Worm (Caenorhabditis elegans): ENCODE results near the gene K03H1.7.

Gene K03H1.7

ce11 chrIII:9929525-9929924 lies 17.7 kb upstream of the K03H1.7 start:
- TF ChIP-seq hmg-4 (GFP tag; optimal IDR thresholded peaks at IDR 0.05) (no peak), ama-1 (optimal IDR thresholded peaks at IDR 0.05) (no peak), pes-1 (GFP tag; IDR thresholded peaks at IDR 0.05) (no peak)

DNA sequence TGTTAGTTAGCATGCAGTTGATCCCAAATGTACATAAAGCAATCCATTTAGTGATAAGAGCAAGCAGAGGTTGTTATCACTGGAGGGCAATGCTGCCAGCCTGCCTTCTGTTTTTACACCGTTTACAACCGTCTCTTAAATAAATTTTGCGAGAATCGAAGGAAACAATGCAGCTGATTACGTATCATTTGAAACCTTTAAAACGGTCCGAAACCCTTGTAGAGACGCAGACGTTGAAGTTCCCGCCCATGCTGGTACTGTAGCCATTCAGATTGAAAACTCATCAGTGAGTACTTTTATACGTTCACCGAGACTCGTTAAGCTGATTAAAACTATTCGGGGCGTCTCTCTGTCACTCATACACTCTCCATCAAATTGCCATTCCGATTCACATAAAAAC lies 16.8 kb upstream of the K03H1.7 start:
- TF ChIP-seq aly-1 (tag; optimal IDR thresholded peaks at IDR 0.05) (no peak), tbx-37 (GFP tag; conservative IDR thresholded peaks at IDR 0.05) (no peak), hnd-1 (tag; optimal IDR thresholded peaks at IDR 0.05) (no peak), ceh-13 (GFP tag; optimal IDR thresholded peaks at IDR 0.05) (no peak), F13C5.2 (tag; optimal IDR thresholded peaks at IDR 0.05) (no peak), ets-7 (tag; optimal IDR thresholded peaks at IDR 0.05) (no peak), hmg-4 (GFP tag; optimal IDR thresholded peaks at IDR 0.05) (no peak), B0310.2 (tag; optimal IDR thresholded peaks at IDR 0.05) (no peak), scrt-1 (GFP tag; IDR thresholded peaks at IDR 0.05) (no peak), flt-1 (GFP tag; IDR thresholded peaks at IDR 0.05) (no peak), pes-1 (GFP tag; IDR thresholded peaks at IDR 0.05) (no peak), tbx-11 (GFP tag; IDR thresholded peaks at IDR 0.05) (no peak), ceh-36 (tag; optimal IDR thresholded peaks at IDR 0.05) (no peak), sea-1 (GFP tag; conservative IDR thresholded peaks at IDR 0.05) (no peak), hmbx-1 (tag; optimal IDR thresholded peaks at IDR 0.05) (no peak), ama-1 (optimal IDR thresholded peaks at IDR 0.05) (no peak)

DNA sequence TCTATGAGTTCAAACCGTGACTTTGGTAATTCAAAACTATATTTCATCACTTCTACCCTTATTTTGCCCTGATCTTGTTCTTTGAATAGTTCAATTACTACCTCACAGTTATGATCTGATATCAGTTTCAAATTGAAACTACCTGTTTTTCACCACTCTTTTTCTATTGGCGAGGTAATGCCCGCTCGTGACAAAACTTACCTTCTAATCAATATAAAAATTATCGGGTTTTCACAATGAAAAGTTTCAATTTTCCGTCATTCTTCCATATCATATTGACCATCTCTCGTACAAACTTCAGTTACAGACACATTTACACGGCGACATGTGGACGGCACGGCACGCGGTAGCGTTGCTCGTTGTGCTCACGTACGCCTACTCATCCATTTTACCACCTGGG lies 15.1 kb upstream of the K03H1.7 start, which contains the start of gene dec-7:
TSS of gene dec-7 (plus strand) at position 308 of the 400 bp plus-strand sequence.
- TF ChIP-seq F13C5.2 (tag; optimal IDR thresholded peaks at IDR 0.05) (no peak), ets-7 (tag; optimal IDR thresholded peaks at IDR 0.05) (no peak), scrt-1 (GFP tag; IDR thresholded peaks at IDR 0.05) (no peak), tbx-11 (GFP tag; IDR thresholded peaks at IDR 0.05) (no peak), hmbx-1 (tag; optimal IDR thresholded peaks at IDR 0.05) (no peak), ceh-13 (GFP tag; optimal IDR thresholded peaks at IDR 0.05) (no peak), B0310.2 (tag; optimal IDR thresholded peaks at IDR 0.05) (no peak), aly-1 (tag; optimal IDR thresholded peaks at IDR 0.05) (no peak), hmg-4 (GFP tag; optimal IDR thresholded peaks at IDR 0.05) (no peak), flt-1 (GFP tag; IDR thresholded peaks at IDR 0.05) (no peak), tbx-37 (GFP tag; conservative IDR thresholded peaks at IDR 0.05) (no peak), sea-1 (GFP tag; conservative IDR thresholded peaks at IDR 0.05) (no peak), ama-1 (optimal IDR thresholded peaks at IDR 0.05) (no peak), hnd-1 (tag; optimal IDR thresholded peaks at IDR 0.05) (no peak)

- TF ChIP-seq ets-7 (tag; optimal IDR thresholded peaks at IDR 0.05): no peak
- TF ChIP-seq F13C5.2 (tag; optimal IDR thresholded peaks at IDR 0.05): no peak
- no peak for TF ChIP-seq pes-1 (GFP tag; IDR thresholded peaks at IDR 0.05)
- no peak for TF ChIP-seq ceh-36 (tag; optimal IDR thresholded peaks at IDR 0.05)
- no peak for TF ChIP-seq aly-1 (tag; optimal IDR thresholded peaks at IDR 0.05)
- no peak for TF ChIP-seq tbx-11 (GFP tag; IDR thresholded peaks at IDR 0.05)
- no peak for TF ChIP-seq hmbx-1 (tag; optimal IDR thresholded peaks at IDR 0.05)
- no peak for TF ChIP-seq hnd-1 (tag; optimal IDR thresholded peaks at IDR 0.05)
- no peak for TF ChIP-seq scrt-1 (GFP tag; IDR thresholded peaks at IDR 0.05)
- no peak for TF ChIP-seq ceh-13 (GFP tag; optimal IDR thresholded peaks at IDR 0.05)
- no peak for TF ChIP-seq sea-1 (GFP tag; conservative IDR thresholded peaks at IDR 0.05)
- TF ChIP-seq ama-1 (optimal IDR thresholded peaks at IDR 0.05): no peak
- no peak for TF ChIP-seq tra-4 (tag; optimal IDR thresholded peaks at IDR 0.05)
- no peak for TF ChIP-seq B0310.2 (tag; optimal IDR thresholded peaks at IDR 0.05)
- TF ChIP-seq tbx-37 (GFP tag; conservative IDR thresholded peaks at IDR 0.05): no peak
- TF ChIP-seq hmg-4 (GFP tag; optimal IDR thresholded peaks at IDR 0.05): no peak
- no peak for TF ChIP-seq flt-1 (GFP tag; IDR thresholded peaks at IDR 0.05)
Measured at ce11 chrIII:9941020-9941674, 6.1 kb upstream of the K03H1.7 start, which contains the start of the genes K03H1.9 and K03H1.12. TSS of gene K03H1.9 (minus strand) at chrIII:9941490. TSS of gene K03H1.12 (plus strand) at chrIII:9941624.

DNA sequence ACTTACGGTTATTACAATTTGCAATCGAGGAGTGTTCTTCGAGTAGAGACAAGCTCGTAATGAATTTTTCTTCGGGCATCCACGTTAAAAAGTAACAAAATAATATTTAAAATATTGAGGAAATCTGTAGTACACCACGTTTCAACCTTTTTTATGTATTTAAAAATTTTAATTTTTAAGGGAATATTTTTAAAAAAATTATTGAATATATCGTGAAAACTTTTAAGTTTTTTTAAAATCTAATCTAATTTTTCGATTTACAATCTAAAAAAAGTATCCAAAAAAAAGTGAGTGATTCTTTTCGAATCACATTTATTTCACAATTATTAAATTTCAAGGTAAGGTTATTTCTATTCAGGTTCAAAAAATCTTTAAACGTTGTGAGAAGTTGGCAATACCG lies 2.5 kb upstream of the K03H1.7 start, which contains the start of gene gln-2:
TSS of gene gln-2 (minus strand) at position 101 of the 400 bp plus-strand sequence.
- TF ChIP-seq tbx-37 (GFP tag; conservative IDR thresholded peaks at IDR 0.05): no peak
- no peak for TF ChIP-seq hnd-1 (tag; optimal IDR thresholded peaks at IDR 0.05)
- no peak for TF ChIP-seq hmbx-1 (tag; optimal IDR thresholded peaks at IDR 0.05)
- TF ChIP-seq F13C5.2 (tag; optimal IDR thresholded peaks at IDR 0.05): no peak

DNA sequence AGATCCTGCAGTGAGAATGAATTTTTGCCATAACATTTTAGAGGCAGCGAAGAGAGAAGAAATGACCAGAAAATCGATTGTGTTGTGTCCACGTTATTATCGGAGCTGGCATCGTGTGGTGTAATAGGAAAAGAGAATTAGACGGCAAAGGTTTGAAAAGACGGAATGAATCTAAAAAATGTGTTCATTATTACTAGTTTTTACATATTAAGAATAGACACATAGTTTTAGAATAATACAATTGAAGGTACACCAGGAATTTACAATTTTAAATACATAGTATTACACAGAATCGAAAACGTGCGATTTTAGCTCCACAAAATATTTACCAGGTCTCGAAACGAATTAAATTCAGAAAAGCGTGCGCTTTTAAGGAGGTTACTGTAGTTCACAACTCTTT lies 3.0 kb downstream of the K03H1.7 start, which contains the start of gene K03H1.13:
TSS of gene K03H1.13 (minus strand) at position 101 of the 400 bp plus-strand sequence.
- no peak for TF ChIP-seq F13C5.2 (tag; optimal IDR thresholded peaks at IDR 0.05)
- TF ChIP-seq ama-1 (optimal IDR thresholded peaks at IDR 0.05): no peak
- no peak for TF ChIP-seq scrt-1 (GFP tag; IDR thresholded peaks at IDR 0.05)
- no peak for TF ChIP-seq hmbx-1 (tag; optimal IDR thresholded peaks at IDR 0.05)
- TF ChIP-seq tra-4 (tag; optimal IDR thresholded peaks at IDR 0.05): no peak
- no peak for TF ChIP-seq tbx-37 (GFP tag; conservative IDR thresholded peaks at IDR 0.05)
- no peak for TF ChIP-seq tbx-11 (GFP tag; IDR thresholded peaks at IDR 0.05)
- no peak for TF ChIP-seq aly-1 (tag; optimal IDR thresholded peaks at IDR 0.05)
- TF ChIP-seq pes-1 (GFP tag; IDR thresholded peaks at IDR 0.05): no peak
- no peak for TF ChIP-seq hnd-1 (tag; optimal IDR thresholded peaks at IDR 0.05)
- TF ChIP-seq B0310.2 (tag; optimal IDR thresholded peaks at IDR 0.05): no peak
- TF ChIP-seq ets-7 (tag; optimal IDR thresholded peaks at IDR 0.05): no peak

- no peak for TF ChIP-seq hmbx-1 (tag; optimal IDR thresholded peaks at IDR 0.05)
- TF ChIP-seq tbx-11 (GFP tag; IDR thresholded peaks at IDR 0.05): no peak
- TF ChIP-seq scrt-1 (GFP tag; IDR thresholded peaks at IDR 0.05): no peak
- no peak for TF ChIP-seq hnd-1 (tag; optimal IDR thresholded peaks at IDR 0.05)
- no peak for TF ChIP-seq B0310.2 (tag; optimal IDR thresholded peaks at IDR 0.05)
- TF ChIP-seq ama-1 (optimal IDR thresholded peaks at IDR 0.05): no peak
- TF ChIP-seq ceh-13 (GFP tag; optimal IDR thresholded peaks at IDR 0.05): no peak
- TF ChIP-seq tbx-37 (GFP tag; conservative IDR thresholded peaks at IDR 0.05): no peak
- no peak for TF ChIP-seq aly-1 (tag; optimal IDR thresholded peaks at IDR 0.05)
- TF ChIP-seq sea-1 (GFP tag; conservative IDR thresholded peaks at IDR 0.05): no peak
- no peak for TF ChIP-seq flt-1 (GFP tag; IDR thresholded peaks at IDR 0.05)
- TF ChIP-seq F13C5.2 (tag; optimal IDR thresholded peaks at IDR 0.05): no peak
- no peak for TF ChIP-seq pes-1 (GFP tag; IDR thresholded peaks at IDR 0.05)
- no peak for TF ChIP-seq hmg-4 (GFP tag; optimal IDR thresholded peaks at IDR 0.05)
- TF ChIP-seq ceh-36 (tag; optimal IDR thresholded peaks at IDR 0.05): no peak
- TF ChIP-seq ets-7 (tag; optimal IDR thresholded peaks at IDR 0.05): no peak
Measured at ce11 chrIII:9951864-9952263, 4.7 kb downstream of the K03H1.7 start, which contains the start of gene K03H1.11. TSS of gene K03H1.11 (minus strand) at chrIII:9951964.
